Worm (Caenorhabditis elegans) whole organism, mixed stage, embryonic: ENCODE results near the gene F28B12.1.

Experiments used
- ceh-39 ChIP-seq: fragments of 150-350 bp; optimal IDR thresholded peaks from 2 replicates; lab custom pipeline; 2014; ENCODE audit warnings: missing biosample characterization, missing genetic modification characterization
- cnd-1 ChIP-seq: fragments of 200-800 bp; sonication (Bioruptor generic); optimal IDR thresholded peaks from 2 replicates; lab custom pipeline; 2018; ENCODE audit warnings: mild to moderate bottlenecking, missing genetic modification characterization, missing compliant biosample characterization
- elt-3 ChIP-seq: fragments of 150-350 bp; optimal IDR thresholded peaks from 2 replicates; lab custom pipeline; 2014; ENCODE audit warnings: missing biosample characterization, missing genetic modification characterization
- lin-13 ChIP-seq: fragments of 150-350 bp; optimal IDR thresholded peaks from 2 replicates; lab custom pipeline; 2014; ENCODE audit warnings: missing biosample characterization, missing genetic modification characterization
- pha-4 ChIP-seq: fragments of 150-350 bp; optimal IDR thresholded peaks from 2 replicates; lab custom pipeline; 2018; ENCODE audit warnings: missing biosample characterization, missing genetic modification reagents, missing genetic modification characterization
- unc-39 ChIP-seq: fragments of 150-350 bp; optimal IDR thresholded peaks from 2 replicates; lab custom pipeline; 2014; ENCODE audit warnings: missing biosample characterization, missing genetic modification characterization

ce11 chrII:5913897-5914296, 28.8 kb upstream of the F28B12.1 start:
- TF ChIP-seq elt-3 (no peak), pha-4 (tag; lab: Kevin White, UChicago) (no peak), cnd-1 (tag; lab: Kevin White, UChicago) (no peak), unc-39 (tag; lab: Kevin White, UChicago) (no peak), ceh-39 (no peak), lin-13 (no peak)
